Fruit fly (Drosophila melanogaster): ENCODE measurements around the gene CG43342.

Gene CG43342

DNA sequence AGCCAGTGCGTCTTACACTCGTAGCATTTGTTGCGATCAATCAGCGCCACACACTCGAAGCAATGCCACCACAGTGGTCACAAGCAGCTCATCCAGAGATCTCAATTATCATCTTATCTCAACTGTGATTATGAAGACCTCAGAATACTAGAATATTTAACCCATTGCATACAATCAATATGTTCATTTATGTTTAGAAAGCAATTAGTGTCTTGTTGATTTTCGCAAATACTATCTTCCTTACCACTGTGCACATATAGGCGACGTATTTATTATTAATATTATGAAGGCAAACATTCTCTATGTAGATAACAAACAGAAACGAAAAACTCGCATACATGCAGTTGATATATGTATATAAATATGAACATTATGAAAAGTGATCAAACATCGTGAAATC lies 22.3 kb upstream of the CG43342 start (continued):
- TF ChIP-seq ttk (GFP tag; IDR thresholded peaks at IDR 0.05) (peak; percentile 72), CG2889 (GFP tag; IDR thresholded peaks at IDR 0.05) (peak; percentile 49; the same call in 1 of the 3 replicates), sens (GFP tag) (peak; percentile 94), Doc3 (GFP tag; IDR thresholded peaks at IDR 0.05; ENCODE audit: partially characterized antibody) (no peak), CTCF (GFP tag; optimal IDR thresholded peaks at IDR 0.05) (no peak), CG12104 (GFP tag; optimal IDR thresholded peaks at IDR 0.05) (peak; percentile 78), jigr1 (GFP tag; IDR thresholded peaks at IDR 0.05) (no peak), TFAM (GFP tag; optimal IDR thresholded peaks at IDR 0.05) (peak; percentile 17), al (GFP tag; IDR thresholded peaks at IDR 0.05) (peak; percentile 37; the same call in 1 of the 2 replicates), MBD-R2 (GFP tag; IDR thresholded peaks at IDR 0.05) (peak; percentile 18; the same call in 1 of the 2 replicates), Sox102F (GFP tag; optimal IDR thresholded peaks at IDR 0.05) (peak; percentile 76)

DNA sequence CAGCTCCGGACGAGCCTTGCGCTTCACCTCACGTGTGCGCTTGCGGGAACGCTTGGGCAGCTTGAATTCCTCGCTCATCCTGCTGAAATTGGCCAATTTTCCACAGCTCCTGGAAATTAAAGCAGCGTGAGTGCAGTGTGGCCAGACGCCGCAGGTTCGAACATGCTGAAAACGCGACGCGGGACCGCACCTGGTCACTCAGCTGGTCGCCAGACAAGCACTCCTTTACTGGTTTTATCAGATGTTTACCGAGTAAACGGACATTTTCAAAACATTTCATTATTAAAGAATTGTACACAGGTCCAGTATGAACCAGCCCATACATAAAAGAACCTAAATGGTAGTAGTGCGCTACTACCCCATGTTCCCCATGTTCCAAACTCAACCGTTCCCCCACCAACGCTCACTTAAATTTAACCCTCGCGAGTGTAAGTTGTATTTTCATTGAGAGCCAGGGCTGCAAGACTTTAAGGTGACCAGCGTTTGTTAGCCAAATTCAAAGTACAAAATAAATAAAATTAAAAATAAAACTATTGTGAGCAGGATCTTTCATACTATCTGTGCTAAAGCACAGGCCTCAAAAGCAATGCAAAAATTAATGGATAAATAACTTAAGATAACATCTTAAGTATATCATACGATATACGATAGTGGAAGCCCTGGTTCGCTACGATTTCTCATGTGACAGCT lies 18.8 kb upstream of the CG43342 start, which contains the start of the genes JMJD6, CG7071 and Muted:
TSS of gene JMJD6 (minus strand) at position 154 of the 690 bp plus-strand sequence.
TSS of gene CG7071 (plus strand) at position 403 of the 690 bp plus-strand sequence.
TSS of gene Muted (plus strand) at position 403 of the 690 bp plus-strand sequence.
- TF ChIP-seq CG14710 (tag; optimal IDR thresholded peaks at IDR 0.05) (peak; percentile 94), CG14014 (GFP tag; IDR thresholded peaks at IDR 0.05) (peak; percentile 92), Oaz (GFP tag; IDR thresholded peaks at IDR 0.05) (peak; percentile 88), gro (GFP tag; optimal IDR thresholded peaks at IDR 0.05) (peak; percentile 93), CG7987 (GFP tag; optimal IDR thresholded peaks at IDR 0.05) (peak; percentile 86), Sry-β (GFP tag; optimal IDR thresholded peaks at IDR 0.05) (peak; percentile 56), hb (GFP tag; IDR thresholded peaks at IDR 0.05; ENCODE audit: partially characterized antibody) (peak; percentile 74; the same call in 2 of the 3 replicates), Ptx1 (GFP tag; IDR thresholded peaks at IDR 0.05) (peak; percentile 93), ewg (GFP tag; optimal IDR thresholded peaks at IDR 0.05) (peak; percentile 80), CG15514 (GFP tag; optimal IDR thresholded peaks at IDR 0.05) (peak; percentile 92), sd (tag; optimal IDR thresholded peaks at IDR 0.05) (peak; percentile 73), CG13123 (GFP tag; optimal IDR thresholded peaks at IDR 0.05) (peak; percentile 89), CG17186 (GFP tag; optimal IDR thresholded peaks at IDR 0.05) (peak; percentile 60), CG17912 (GFP tag; optimal IDR thresholded peaks at IDR 0.05) (peak; percentile 88), CG15011 (GFP tag; optimal IDR thresholded peaks at IDR 0.05) (peak; percentile 71), pnt (GFP tag; optimal IDR thresholded peaks at IDR 0.05) (peak; percentile 89), NC2β (GFP tag; optimal IDR thresholded peaks at IDR 0.05) (peak; percentile 84), CTCF (GFP tag; optimal IDR thresholded peaks at IDR 0.05) (peak; percentile 18), Fer2 (tag; optimal IDR thresholded peaks at IDR 0.05) (peak; percentile 92), CG5953 (GFP tag; IDR thresholded peaks at IDR 0.05) (peak; percentile 80), wor (GFP tag; IDR thresholded peaks at IDR 0.05) (peak; percentile 77; the same call in 1 of the 2 replicates), cad (GFP tag; optimal IDR thresholded peaks at IDR 0.05) (no peak), Abd-B (GFP tag; optimal IDR thresholded peaks at IDR 0.05) (peak; percentile 92), odd (GFP tag; optimal IDR thresholded peaks at IDR 0.05) (peak; percentile 76), seq (GFP tag; IDR thresholded peaks at IDR 0.05) (peak; percentile 93), Dp (GFP tag; optimal IDR thresholded peaks at IDR 0.05) (peak; percentile 52), CG14441 (GFP tag; IDR thresholded peaks at IDR 0.05) (peak; percentile 92), al (GFP tag; IDR thresholded peaks at IDR 0.05) (peak; percentile 92), unc-4 (GFP tag; IDR thresholded peaks at IDR 0.05; ENCODE audit: partially characterized antibody) (peak; percentile 90), zen (tag; optimal IDR thresholded peaks at IDR 0.05) (peak; percentile 88), CG7745 (tag; optimal IDR thresholded peaks at IDR 0.05) (peak; percentile 13), cas (GFP tag; IDR thresholded peaks at IDR 0.05) (peak; percentile 87), kni (GFP tag; optimal IDR thresholded peaks at IDR 0.05) (peak; percentile 84), CG4707 (GFP tag; optimal IDR thresholded peaks at IDR 0.05) (peak; percentile 48), nerfin-1 (tag; optimal IDR thresholded peaks at IDR 0.05) (peak; percentile 88), CG5180 (GFP tag; optimal IDR thresholded peaks at IDR 0.05) (peak; percentile 66), HLHmδ (GFP tag; optimal IDR thresholded peaks at IDR 0.05) (no peak), CG6689 (GFP tag; IDR thresholded peaks at IDR 0.05) (peak; percentile 92), tin (GFP tag; optimal IDR thresholded peaks at IDR 0.05) (peak; percentile 96)
